Worm (Caenorhabditis elegans) whole organism, early embryonic: ENCODE results near the gene cyp-13B2.

Source experiments
- F13C5.2 ChIP-seq: sonication (generic microtip); optimal IDR thresholded peaks from 2 replicates; lab custom pipeline; 2017; ENCODE audit warnings: mild to moderate bottlenecking, missing genetic modification characterization, inconsistent platforms, missing compliant biosample characterization
- aly-1 ChIP-seq: sonication (generic microtip); optimal IDR thresholded peaks from 2 replicates; lab custom pipeline; 2016; ENCODE audit warnings: missing genetic modification characterization, missing compliant biosample characterization
- ama-1 ChIP-seq: fragments of 150-350 bp; optimal IDR thresholded peaks from 2 replicates; lab custom pipeline; 2014
- ceh-13 ChIP-seq: fragments of 200-800 bp; sonication (Bioruptor generic); optimal IDR thresholded peaks from 2 replicates; lab custom pipeline; 2018; ENCODE audit warnings: mild to moderate bottlenecking, missing genetic modification characterization, missing compliant biosample characterization
- ceh-36 ChIP-seq: sonication (generic microtip); optimal IDR thresholded peaks from 2 replicates; lab custom pipeline; 2016; ENCODE audit warnings: missing genetic modification characterization, inconsistent platforms, missing compliant biosample characterization
- flt-1 ChIP-seq: fragments of 200-800 bp; sonication (Bioruptor generic); IDR thresholded peaks from 2 replicates; pipeline ENCODE4 v1.3.6; 2022; ENCODE audit warnings: missing genetic modification characterization, missing compliant biosample characterization
- hmbx-1 ChIP-seq: sonication (generic microtip); optimal IDR thresholded peaks from 2 replicates; lab custom pipeline; 2016; ENCODE audit warnings: mild to moderate bottlenecking, missing genetic modification characterization, missing compliant biosample characterization
- hmg-4 ChIP-seq: fragments of 200-800 bp; sonication (Bioruptor generic); optimal IDR thresholded peaks from 2 replicates; lab custom pipeline; 2018; ENCODE audit warnings: mild to moderate bottlenecking, missing genetic modification characterization, missing compliant biosample characterization
- pes-1 ChIP-seq: fragments of 200-800 bp; sonication (Bioruptor generic); IDR thresholded peaks from 2 replicates; pipeline ENCODE4 v1.3.6; 2022; ENCODE audit warnings: missing genetic modification reagents, missing genetic modification characterization, missing compliant biosample characterization
- tbx-11 ChIP-seq: fragments of 200-800 bp; sonication (Bioruptor generic); IDR thresholded peaks from 2 replicates; pipeline ENCODE4 v1.3.6; 2022; ENCODE audit warnings: missing genetic modification characterization, missing compliant biosample characterization
- tbx-37 ChIP-seq: fragments of 200-800 bp; sonication (Bioruptor generic); conservative IDR thresholded peaks from 2 replicates; pipeline ENCODE4 v1.3.6; 2022; ENCODE audit warnings: missing genetic modification reagents, missing genetic modification characterization, missing compliant biosample characterization
- tra-4 ChIP-seq: sonication (generic microtip); optimal IDR thresholded peaks from 2 replicates; lab custom pipeline; 2017; ENCODE audit warnings: missing genetic modification characterization, missing compliant biosample characterization

ce11 chrX:14206321-14206720, 19.1 kb upstream of the cyp-13B2 start:
- TF ChIP-seq hmbx-1, result no peak
- TF ChIP-seq tbx-11 (GFP tag; lab: Robert Waterston, UW), result no peak
- TF ChIP-seq tbx-37 (GFP tag; lab: Robert Waterston, UW), result no peak
- TF ChIP-seq hmg-4 (GFP tag; lab: Kevin White, UChicago), result no peak
- no peak for TF ChIP-seq F13C5.2
- TF ChIP-seq ama-1 (lab: Kevin White, UChicago), result no peak
- no peak for TF ChIP-seq flt-1
- TF ChIP-seq ceh-13 (GFP tag; lab: Kevin White, UChicago), result no peak
- no peak for TF ChIP-seq ceh-36 (tag; lab: Kevin White, UChicago)
- no peak for TF ChIP-seq pes-1
- no peak for TF ChIP-seq tra-4
- no peak for TF ChIP-seq aly-1 (tag; lab: Kevin White, UChicago)
